Fruit fly (Drosophila melanogaster) whole organism, embryonic: ENCODE measurements around the gene dsf.

Experiments
- Atf3 ChIP-seq: fragments of 200-800 bp; sonication (Bioruptor generic); optimal IDR thresholded peaks from 3 replicates; lab custom pipeline; 2016; ENCODE audit warnings: missing biosample characterization, missing genetic modification characterization
- Bteb2 ChIP-seq: fragments of 200-800 bp; sonication (Bioruptor generic); optimal IDR thresholded peaks from 2 replicates; lab custom pipeline; 2016; ENCODE audit warnings: missing biosample characterization, missing genetic modification characterization
- CG1024 ChIP-seq: fragments of 200-800 bp; sonication (Bioruptor generic); IDR thresholded peaks from 2 replicates; pipeline ENCODE4 v1.3.6; 2022; ENCODE audit warnings: missing biosample characterization, missing genetic modification characterization
- CG10267 ChIP-seq: fragments of 200-800 bp; sonication (Bioruptor generic); optimal IDR thresholded peaks from 2 replicates; lab custom pipeline; 2018; ENCODE audit warnings: missing biosample characterization, mild to moderate bottlenecking, missing genetic modification characterization, moderate library complexity
- CG11247 ChIP-seq: fragments of 200-800 bp; sonication (Bioruptor generic); IDR thresholded peaks from 2 replicates; pipeline ENCODE4 v1.3.6; 2022; ENCODE audit warnings: missing biosample characterization, missing genetic modification characterization
- CG11398 ChIP-seq: fragments of 200-800 bp; sonication (Bioruptor generic); optimal IDR thresholded peaks from 2 replicates; lab custom pipeline; 2016; ENCODE audit warnings: missing biosample characterization, missing genetic modification characterization
- CG11504 ChIP-seq: fragments of 200-800 bp; sonication (Bioruptor generic); optimal IDR thresholded peaks from 3 replicates; lab custom pipeline; 2019; ENCODE audit warnings: missing biosample characterization, mild to moderate bottlenecking, missing genetic modification characterization, moderate library complexity
- CG12071 ChIP-seq: fragments of 200-800 bp; sonication (Bioruptor generic); optimal IDR thresholded peaks from 3 replicates; lab custom pipeline; 2018; ENCODE audit warnings: missing biosample characterization, mild to moderate bottlenecking, missing genetic modification characterization
- CG13296 ChIP-seq: fragments of 200-800 bp; sonication (Bioruptor generic); optimal IDR thresholded peaks from 3 replicates; lab custom pipeline; 2018; ENCODE audit warnings: missing biosample characterization, mild to moderate bottlenecking, missing genetic modification characterization
- CG13624 ChIP-seq: fragments of 200-800 bp; sonication (Bioruptor generic); optimal IDR thresholded peaks from 2 replicates; lab custom pipeline; 2016; ENCODE audit warnings: missing biosample characterization, missing genetic modification characterization
- CG13894 ChIP-seq: fragments of 200-800 bp; sonication (Bioruptor generic); optimal IDR thresholded peaks from 3 replicates; lab custom pipeline; 2018; ENCODE audit warnings: missing biosample characterization, mild to moderate bottlenecking, missing genetic modification characterization, moderate library complexity
- CG14860 ChIP-seq: fragments of 200-800 bp; sonication (Bioruptor generic); IDR thresholded peaks from 3 replicates; pipeline ENCODE4 v1.3.6; 2022; ENCODE audit warnings: missing biosample characterization, missing genetic modification characterization; ENCODE audit not compliant: partially characterized antibody
- CG1529 ChIP-seq: fragments of 200-800 bp; sonication (Bioruptor generic); optimal IDR thresholded peaks from 3 replicates; lab custom pipeline; 2018; ENCODE audit warnings: missing biosample characterization, missing genetic modification characterization
- CG17186 ChIP-seq: fragments of 200-800 bp; sonication (Bioruptor generic); optimal IDR thresholded peaks from 3 replicates; lab custom pipeline; 2017; ENCODE audit warnings: missing biosample characterization, missing genetic modification reagents, missing genetic modification characterization
- CG17359 ChIP-seq: fragments of 200-800 bp; sonication (Bioruptor generic); optimal IDR thresholded peaks from 3 replicates; lab custom pipeline; 2018; ENCODE audit warnings: missing biosample characterization, mild to moderate bottlenecking, missing genetic modification characterization, moderate library complexity
- CG17802 ChIP-seq: fragments of 200-800 bp; sonication (Bioruptor generic); optimal IDR thresholded peaks from 2 replicates; lab custom pipeline; 2018; ENCODE audit warnings: missing biosample characterization, mild to moderate bottlenecking, missing genetic modification characterization, moderate library complexity
- CG2202 ChIP-seq: fragments of 200-800 bp; sonication (Bioruptor generic); optimal IDR thresholded peaks from 2 replicates; lab custom pipeline; 2018; ENCODE audit warnings: missing biosample characterization, mild to moderate bottlenecking, missing genetic modification characterization
- CG2875 ChIP-seq: fragments of 200-800 bp; sonication (Bioruptor generic); optimal IDR thresholded peaks from 2 replicates; lab custom pipeline; 2017; ENCODE audit warnings: missing biosample characterization, mild to moderate bottlenecking, missing genetic modification characterization, missing genetic modification reagents
- CG31365 ChIP-seq: fragments of 200-800 bp; sonication (Bioruptor generic); optimal IDR thresholded peaks from 2 replicates; lab custom pipeline; 2018; ENCODE audit warnings: missing biosample characterization, mild to moderate bottlenecking, missing genetic modification characterization
- CG3995 ChIP-seq: fragments of 200-800 bp; sonication (Bioruptor generic); optimal IDR thresholded peaks from 3 replicates; lab custom pipeline; 2016; ENCODE audit warnings: missing biosample characterization, missing genetic modification characterization
- CG4730 ChIP-seq: fragments of 200-800 bp; sonication (Bioruptor generic); IDR thresholded peaks from 2 replicates; pipeline ENCODE4 v1.3.6; 2022; ENCODE audit warnings: missing biosample characterization, missing genetic modification characterization
- CG6683 ChIP-seq: fragments of 200-800 bp; sonication (Bioruptor generic); optimal IDR thresholded peaks from 2 replicates; lab custom pipeline; 2017; ENCODE audit warnings: missing biosample characterization, mild to moderate bottlenecking, missing genetic modification characterization, missing genetic modification reagents
- CG8478 ChIP-seq: fragments of >200 bp; optimal IDR thresholded peaks from 2 replicates; lab custom pipeline; 2018
- CkIIα-i1 ChIP-seq: fragments of 200-800 bp; sonication (Bioruptor generic); IDR thresholded peaks from 2 replicates; pipeline ENCODE4 v1.3.6; 2022; ENCODE audit warnings: missing biosample characterization, missing genetic modification characterization
- Fer3 ChIP-seq: fragments of 200-800 bp; sonication (Bioruptor generic); optimal IDR thresholded peaks from 2 replicates; lab custom pipeline; 2018; ENCODE audit warnings: missing biosample characterization, mild to moderate bottlenecking, missing genetic modification characterization, moderate library complexity
- Kr ChIP-seq: fragments of 200-800 bp; sonication (Bioruptor generic); optimal IDR thresholded peaks from 2 replicates; lab custom pipeline; 2017; ENCODE audit warnings: missing biosample characterization, mild to moderate bottlenecking, missing genetic modification characterization
- Lim3 ChIP-seq: fragments of 200-800 bp; sonication (Bioruptor generic); IDR thresholded peaks from 2 replicates; pipeline ENCODE4 v1.3.6; 2022; ENCODE audit warnings: missing biosample characterization, missing genetic modification characterization
- Meics ChIP-seq: fragments of 200-800 bp; sonication (Bioruptor generic); optimal IDR thresholded peaks from 2 replicates; lab custom pipeline; 2017; ENCODE audit warnings: missing biosample characterization, mild to moderate bottlenecking, missing genetic modification characterization
- NC2β ChIP-seq: fragments of 200-800 bp; sonication (Bioruptor generic); optimal IDR thresholded peaks from 2 replicates; lab custom pipeline; 2016; ENCODE audit warnings: missing biosample characterization, missing genetic modification characterization
- Oaz ChIP-seq: fragments of 200-800 bp; sonication (Bioruptor generic); IDR thresholded peaks from 2 replicates; pipeline ENCODE4 v1.3.6; 2022; ENCODE audit warnings: missing biosample characterization, missing genetic modification characterization
- Pdp1 ChIP-seq, 2 experiments: fragments of 200-800 bp; sonication (Bioruptor generic); optimal IDR thresholded peaks; 3 replicates each; lab custom pipeline; 2016; ENCODE audit warnings: missing biosample characterization in 2 of 2, missing genetic modification characterization in 2 of 2, mild to moderate bottlenecking in 1 of 2, moderate library complexity in 1 of 2
- Sry-δ ChIP-seq: fragments of 200-800 bp; sonication (Bioruptor generic); optimal IDR thresholded peaks from 2 replicates; lab custom pipeline; 2016; ENCODE audit warnings: missing biosample characterization, missing genetic modification characterization
- Xrp1 ChIP-seq: fragments of 200-800 bp; sonication (Bioruptor generic); IDR thresholded peaks from 2 replicates; pipeline ENCODE4 v1.3.6; 2022; ENCODE audit warnings: missing biosample characterization, missing genetic modification characterization
- aop ChIP-seq: fragments of 200-800 bp; sonication (Bioruptor generic); IDR thresholded peaks from 2 replicates; pipeline ENCODE4 v1.3.6; 2022; ENCODE audit warnings: missing biosample characterization, missing genetic modification characterization
- bcd ChIP-seq: fragments of 200-800 bp; sonication (Bioruptor generic); optimal IDR thresholded peaks from 2 replicates; lab custom pipeline; 2017; ENCODE audit warnings: missing biosample characterization, mild to moderate bottlenecking, missing genetic modification characterization
- chinmo ChIP-seq: fragments of 200-800 bp; sonication (Bioruptor generic); IDR thresholded peaks from 4 replicates; pipeline ENCODE4 v1.3.6; 2022; ENCODE audit warnings: missing biosample characterization, missing genetic modification characterization; ENCODE audit not compliant: partially characterized antibody
- crol ChIP-seq: fragments of 200-800 bp; sonication (Bioruptor generic); IDR thresholded peaks from 2 replicates; pipeline ENCODE4 v1.3.6; 2022; ENCODE audit warnings: missing biosample characterization, missing genetic modification characterization
- dysf ChIP-seq: fragments of 200-800 bp; sonication (Bioruptor generic); IDR thresholded peaks from 3 replicates; pipeline ENCODE4 v1.3.6; 2022; ENCODE audit warnings: missing biosample characterization, missing genetic modification characterization
- grn ChIP-seq: fragments of 200-800 bp; sonication (Bioruptor generic); optimal IDR thresholded peaks from 3 replicates; lab custom pipeline; 2017; ENCODE audit warnings: missing biosample characterization, missing genetic modification characterization
- gt ChIP-seq: fragments of 200-800 bp; sonication (Bioruptor generic); IDR thresholded peaks from 2 replicates; pipeline ENCODE4 v1.3.6; 2022; ENCODE audit warnings: missing biosample characterization, missing genetic modification characterization
- ind ChIP-seq: fragments of 200-800 bp; sonication (Bioruptor generic); optimal IDR thresholded peaks from 3 replicates; lab custom pipeline; 2016; ENCODE audit warnings: missing biosample characterization, missing genetic modification characterization
- jigr1 ChIP-seq: fragments of 200-800 bp; sonication (Bioruptor generic); IDR thresholded peaks from 3 replicates; pipeline ENCODE4 v1.3.6; 2022; ENCODE audit warnings: missing biosample characterization, missing genetic modification characterization
- oc ChIP-seq: fragments of 200-800 bp; sonication (Bioruptor generic); optimal IDR thresholded peaks from 2 replicates; lab custom pipeline; 2018; ENCODE audit warnings: missing biosample characterization, mild to moderate bottlenecking, missing genetic modification characterization, moderate library complexity
- pfk ChIP-seq: fragments of 200-800 bp; sonication (Bioruptor generic); optimal IDR thresholded peaks from 2 replicates; lab custom pipeline; 2018; ENCODE audit warnings: missing biosample characterization, mild to moderate bottlenecking, missing genetic modification characterization, moderate library complexity
- pho ChIP-seq: fragments of 200-800 bp; sonication (Bioruptor generic); optimal IDR thresholded peaks from 2 replicates; lab custom pipeline; 2016; ENCODE audit warnings: missing biosample characterization, missing genetic modification characterization
- pnt ChIP-seq: fragments of 200-800 bp; sonication (Bioruptor generic); optimal IDR thresholded peaks from 3 replicates; lab custom pipeline; 2016; ENCODE audit warnings: missing biosample characterization, missing genetic modification characterization
- ranshi ChIP-seq: fragments of 200-800 bp; sonication (Bioruptor generic); IDR thresholded peaks from 2 replicates; pipeline ENCODE4 v1.3.6; 2022; ENCODE audit warnings: missing biosample characterization, missing genetic modification characterization
- rib ChIP-seq: fragments of 200-800 bp; sonication (Bioruptor generic); IDR thresholded peaks from 2 replicates; pipeline ENCODE4 v1.3.6; 2022; ENCODE audit warnings: missing biosample characterization, missing genetic modification characterization
- sd ChIP-seq: fragments of 200-800 bp; sonication (Bioruptor generic); optimal IDR thresholded peaks from 3 replicates; lab custom pipeline; 2018; ENCODE audit warnings: missing biosample characterization, mild to moderate bottlenecking, missing genetic modification characterization, moderate library complexity
- shn ChIP-seq: fragments of 200-800 bp; sonication (Bioruptor generic); optimal IDR thresholded peaks from 3 replicates; lab custom pipeline; 2016; ENCODE audit warnings: missing biosample characterization, missing genetic modification characterization
- tap ChIP-seq: fragments of 200-800 bp; optimal IDR thresholded peaks from 3 replicates; lab custom pipeline; 2019; ENCODE audit warnings: missing biosample characterization, mild to moderate bottlenecking, missing genetic modification characterization, moderate library complexity
- zen ChIP-seq: fragments of 200-800 bp; sonication (Bioruptor generic); optimal IDR thresholded peaks from 3 replicates; lab custom pipeline; 2018; ENCODE audit warnings: missing biosample characterization, mild to moderate bottlenecking, missing genetic modification characterization, moderate library complexity

dsf gene

dm6 chr2L:5972005-5972404, 46.3 kb downstream of the dsf start (continued):
- no peak for TF ChIP-seq chinmo (GFP tag; lab: Robert Waterston, UW)
- no peak for TF ChIP-seq CG14860 (GFP tag; lab: Robert Waterston, UW)
- TF ChIP-seq CG1024: 0 out of 2 replicates have a peak, but pooled peaks have one; percentile 36
- TF ChIP-seq tap (tag; lab: Kevin White, UChicago): no peak
- TF ChIP-seq Xrp1 (GFP tag; lab: Robert Waterston, UW): 0 out of 2 replicates have a peak, but pooled peaks have one; percentile 43
- TF ChIP-seq rib (GFP tag; lab: Robert Waterston, UW): no peak
- no peak for TF ChIP-seq CG1529 (GFP tag; lab: Kevin White, UChicago)
- TF ChIP-seq zen: no peak
- no peak for TF ChIP-seq CG12071 (GFP tag; lab: Kevin White, UChicago)
- TF ChIP-seq Pdp1 (GFP tag; optimal IDR thresholded peaks at IDR 0.05; lab: Kevin White, UChicago): peak in 1 of 2 experiments; percentile 8
- no peak for TF ChIP-seq CG10267 (tag; lab: Kevin White, UChicago)
- no peak for TF ChIP-seq Atf3 (GFP tag; lab: Kevin White, UChicago)
- no peak for TF ChIP-seq CkIIα-i1 (GFP tag; lab: Robert Waterston, UW)
- peak; percentile 41 for TF ChIP-seq Fer3 (tag; lab: Kevin White, UChicago)
- no peak for TF ChIP-seq Oaz (GFP tag; lab: Robert Waterston, UW)
- TF ChIP-seq Lim3 (GFP tag; lab: Robert Waterston, UW): no peak
- TF ChIP-seq CG31365 (tag; lab: Kevin White, UChicago): no peak
- no peak for TF ChIP-seq Meics (GFP tag; lab: Kevin White, UChicago)
- TF ChIP-seq Sry-δ (GFP tag; lab: Kevin White, UChicago): no peak
- no peak for TF ChIP-seq CG2202 (tag; lab: Kevin White, UChicago)
- no peak for TF ChIP-seq CG13296 (GFP tag; lab: Kevin White, UChicago)
- no peak for TF ChIP-seq CG3995 (GFP tag; lab: Kevin White, UChicago)
- no peak for TF ChIP-seq shn (GFP tag; lab: Kevin White, UChicago)
- TF ChIP-seq Kr (GFP tag; lab: Kevin White, UChicago): no peak
- 0 out of 2 replicates have a peak, but pooled peaks have one; percentile 10 for TF ChIP-seq CG4730 (GFP tag; lab: Robert Waterston, UW)
- no peak for TF ChIP-seq CG6683
- TF ChIP-seq ranshi (GFP tag; lab: Robert Waterston, UW): peak; percentile 45; the same call in 1 of the 2 replicates
- peak; percentile 41; the same call in 1 of the 2 replicates for TF ChIP-seq CG11247
- TF ChIP-seq CG2875 (GFP tag; lab: Kevin White, UChicago): no peak
- peak; percentile 13 for TF ChIP-seq oc
- no peak for TF ChIP-seq aop (GFP tag; lab: Robert Waterston, UW)
- TF ChIP-seq CG11504 (tag; lab: Kevin White, UChicago): peak; percentile 43
- TF ChIP-seq crol (GFP tag; lab: Robert Waterston, UW): no peak
- no peak for TF ChIP-seq pnt (GFP tag; lab: Kevin White, UChicago)
- TF ChIP-seq pfk (GFP tag; lab: Kevin White, UChicago): no peak
- no peak for TF ChIP-seq jigr1 (GFP tag; lab: Robert Waterston, UW)
- TF ChIP-seq ind (GFP tag; lab: Kevin White, UChicago): no peak
- TF ChIP-seq grn: no peak
- no peak for TF ChIP-seq CG17186
- peak; percentile 29 for TF ChIP-seq bcd (GFP tag; lab: Kevin White, UChicago)
- no peak for TF ChIP-seq NC2β (GFP tag; lab: Kevin White, UChicago)
- TF ChIP-seq CG13624 (GFP tag; lab: Kevin White, UChicago): peak; percentile 8
- TF ChIP-seq sd: no peak
- no peak for TF ChIP-seq gt
- TF ChIP-seq pho: no peak
- no peak for TF ChIP-seq CG13894 (tag; lab: Kevin White, UChicago)
- TF ChIP-seq Bteb2 (GFP tag; lab: Kevin White, UChicago): peak; percentile 12
- TF ChIP-seq dysf (GFP tag; lab: Robert Waterston, UW): peak; percentile 69; the same call in 2 of the 3 replicates
- TF ChIP-seq CG17359 (tag; lab: Kevin White, UChicago): peak; percentile 24
- no peak for TF ChIP-seq CG17802 (tag; lab: Kevin White, UChicago)
- no peak for TF ChIP-seq CG8478 (lab: Kevin White, UChicago)
- no peak for TF ChIP-seq CG11398
